Fruit fly (Drosophila melanogaster): ENCODE data around the gene trus.

DNA sequence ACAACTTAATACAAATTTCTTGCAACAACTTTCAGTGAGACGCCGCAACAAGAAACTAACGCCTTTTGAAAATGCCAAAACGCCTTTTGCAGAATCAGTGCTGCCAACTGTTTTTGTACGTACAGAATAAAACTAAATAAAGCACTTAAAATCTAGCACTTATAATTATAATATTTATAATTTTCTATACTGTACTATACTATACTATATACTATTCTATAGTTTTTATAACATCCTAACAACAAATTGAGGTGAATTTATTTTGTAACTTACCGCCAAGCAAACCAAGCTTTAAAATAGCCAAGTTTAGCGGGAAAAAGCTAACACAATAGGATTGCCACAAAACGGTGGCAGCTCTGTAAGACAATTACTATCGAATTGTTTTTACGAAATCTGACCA lies 22.6 kb upstream of the trus start, which contains the start of the genes Aos1 and Srlp:
- TF ChIP-seq D1 (tag; optimal IDR thresholded peaks at IDR 0.05): no peak
- TF ChIP-seq CG32121 (GFP tag; IDR thresholded peaks at IDR 0.05): 0 out of 2 replicates have a peak, but pooled peaks have one; percentile 29
- TF ChIP-seq rn (GFP tag; IDR thresholded peaks at IDR 0.05): no peak
- no peak for TF ChIP-seq Ets98B (GFP tag; IDR thresholded peaks at IDR 0.05)
- peak; percentile 63 for TF ChIP-seq CG15710 (tag; optimal IDR thresholded peaks at IDR 0.05)
- TF ChIP-seq EcR (GFP tag; optimal IDR thresholded peaks at IDR 0.05): no peak
- peak; percentile 32 for TF ChIP-seq Snoo (tag; optimal IDR thresholded peaks at IDR 0.05)
- no peak for TF ChIP-seq CG13204 (GFP tag; optimal IDR thresholded peaks at IDR 0.05)

All from whole organism, pupa.